1 fruit fly cellular context compared by ENCODE assay signal in genomic region chr2L:2857862-2858734, dm6.
TF ChIP-seq lines count a peak whose summit lies in the region.

No protein-coding gene starts in this region.

TF ChIP-seq in whole organism, embryonic, 481 proteins besides CTCF, POLR2A, EP300 and RAD21 (continued from another document):
- TF ChIP-seq CG2678 (tag; optimal IDR thresholded peaks at IDR 0.05; lab: Kevin White, UChicago): peak; percentile 36
- no peak for TF ChIP-seq CG10654 (GFP tag; optimal IDR thresholded peaks at IDR 0.05; lab: Kevin White, UChicago)
- TF ChIP-seq Optix (GFP tag; IDR thresholded peaks at IDR 0.05; lab: Robert Waterston, UW): no peak
- TF ChIP-seq CG33213 (GFP tag; optimal IDR thresholded peaks at IDR 0.05; lab: Kevin White, UChicago): no peak
- TF ChIP-seq prd (optimal IDR thresholded peaks at IDR 0.05; lab: Kevin White, UChicago): no peak
- peak; percentile 34; the same call in 1 of the 3 replicates for TF ChIP-seq prd (GFP tag; IDR thresholded peaks at IDR 0.05; lab: Robert Waterston, UW)
- TF ChIP-seq scrt (GFP tag; optimal IDR thresholded peaks at IDR 0.05; lab: Kevin White, UChicago): peak; percentile 43
- TF ChIP-seq CG34376 (GFP tag; optimal IDR thresholded peaks at IDR 0.05; lab: Kevin White, UChicago): peak; percentile 36
- peak; percentile 2 for TF ChIP-seq CG9727 (GFP tag; optimal IDR thresholded peaks at IDR 0.05; lab: Kevin White, UChicago)
- no peak for TF ChIP-seq CG11398 (GFP tag; optimal IDR thresholded peaks at IDR 0.05; lab: Kevin White, UChicago)
- no peak for TF ChIP-seq lov (optimal IDR thresholded peaks at IDR 0.05; lab: Kevin White, UChicago)
- no peak for TF ChIP-seq lov (GFP tag; IDR thresholded peaks at IDR 0.05; lab: Robert Waterston, UW)
- no peak for TF ChIP-seq Max (GFP tag; optimal IDR thresholded peaks at IDR 0.05; lab: Kevin White, UChicago)
TF ChIP-seq in whole organism, embryonic: peak in this region for 113.
